Worm (Caenorhabditis elegans): ENCODE data around the gene R155.3.
A peak's percentile ranks its signal among the peaks of the same experiment; 100 is the strongest.

Gene R155.3

DNA sequence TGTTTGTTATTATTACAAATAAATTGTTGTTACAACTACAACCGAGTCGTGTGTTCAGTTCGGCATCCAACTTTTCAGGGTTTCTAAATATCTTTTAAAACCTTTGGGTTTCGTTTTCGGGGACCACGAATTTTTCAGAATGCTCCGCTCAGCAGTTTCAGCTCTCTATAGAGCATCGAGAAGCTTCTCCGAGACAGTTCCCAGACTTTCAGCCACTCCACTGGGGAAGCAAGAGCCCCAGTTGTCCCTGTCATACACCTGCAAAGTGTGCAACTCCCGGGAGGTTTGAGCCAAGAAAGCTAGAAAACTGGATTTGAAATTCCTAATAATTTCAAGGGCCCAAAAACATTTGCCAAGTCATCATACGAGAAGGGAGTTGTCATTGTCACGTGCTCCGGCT, 25.2 kb downstream of the R155.3 start, which contains the start of gene F53A3.7:
F53A3.7 (plus strand) TSS at position 139 of the 400 bp plus-strand sequence.
- TF ChIP-seq swsn-7 (tag; optimal IDR thresholded peaks at IDR 0.05) (peak; percentile 4), nhr-71 (tag; optimal IDR thresholded peaks at IDR 0.05) (no peak), lsy-2 (tag; optimal IDR thresholded peaks at IDR 0.05) (peak in 1 of 2 experiments; percentile 42), efl-3 (GFP tag; optimal IDR thresholded peaks at IDR 0.05) (peak; percentile 1), ama-1 (optimal IDR thresholded peaks at IDR 0.05) (peak; percentile 76), nhr-85 (tag) (peak; percentile 63), efl-1 (optimal IDR thresholded peaks at IDR 0.05) (peak; percentile 8 to 22), efl-1 (GFP tag; optimal IDR thresholded peaks at IDR 0.05 in 1 of 2) (peak in 1 of 2 experiments; percentile 86), elt-2 (tag; optimal IDR thresholded peaks at IDR 0.05) (peak; percentile 3), blmp-1 (tag; optimal IDR thresholded peaks at IDR 0.05) (no peak), nhr-90 (tag; optimal IDR thresholded peaks at IDR 0.05; ENCODE audit: poor library complexity) (peak; percentile 18), mab-9 (GFP tag; IDR thresholded peaks at IDR 0.05) (no peak), egl-27 (tag; optimal IDR thresholded peaks at IDR 0.05) (peak in 1 of 2 experiments; percentile 14)

DNA sequence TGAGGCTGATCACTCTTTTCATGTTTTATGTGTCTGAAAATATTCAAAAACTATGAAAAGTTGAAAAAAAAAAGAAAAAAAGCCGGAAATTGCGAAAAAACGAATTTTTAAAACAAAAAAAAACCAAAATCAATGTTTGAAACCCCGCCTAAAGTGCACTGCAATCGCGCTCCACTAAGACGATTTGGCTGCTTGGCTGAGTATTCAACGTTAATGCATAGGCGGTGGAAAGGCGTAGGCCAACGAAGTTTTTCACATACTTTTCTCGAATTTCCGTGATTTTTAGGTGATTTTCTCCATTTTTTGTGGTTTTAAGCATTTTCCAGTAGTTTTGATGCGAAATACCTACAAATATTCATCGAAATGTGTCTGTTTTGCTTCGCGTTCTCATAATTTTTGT, 26.3 kb downstream of the R155.3 start, which contains the start of the genes polh-1 and rps-22:
polh-1 (minus strand) TSS at position 34 of the 400 bp plus-strand sequence.
rps-22 (plus strand) TSS at position 300 of the 400 bp plus-strand sequence.
- TF ChIP-seq elt-3 (tag; optimal IDR thresholded peaks at IDR 0.05), result peak in 5 of 6 experiments; percentile 75 to 98 (median 87)
- TF ChIP-seq aha-1 (tag; optimal IDR thresholded peaks at IDR 0.05), result peak; percentile 37
- TF ChIP-seq mef-2 (tag; optimal IDR thresholded peaks at IDR 0.05), result peak; percentile 42
- no peak for TF ChIP-seq sup-37 (GFP tag; optimal IDR thresholded peaks at IDR 0.05)
- TF ChIP-seq unc-62 (GFP tag; optimal IDR thresholded peaks at IDR 0.05), result no peak
- TF ChIP-seq nhr-71 (tag; optimal IDR thresholded peaks at IDR 0.05), result peak; percentile 94
- peak; percentile 86 for TF ChIP-seq nhr-90 (tag; optimal IDR thresholded peaks at IDR 0.05; ENCODE audit: poor library complexity)
- TF ChIP-seq nhr-20 (tag; optimal IDR thresholded peaks at IDR 0.05), result peak; percentile 88
- no peak for TF ChIP-seq lir-3 (tag; optimal IDR thresholded peaks at IDR 0.05; ENCODE audit: poor library complexity)
- TF ChIP-seq pax-3 (tag; optimal IDR thresholded peaks at IDR 0.05), result peak; percentile 59
- no peak for TF ChIP-seq ceh-63 (GFP tag; optimal IDR thresholded peaks at IDR 0.05)
- TF ChIP-seq mep-1 (tag; optimal IDR thresholded peaks at IDR 0.05), result peak; percentile 96
- peak; percentile 50 for TF ChIP-seq C04F5.9 (tag; optimal IDR thresholded peaks at IDR 0.05)
- peak; percentile 70 for TF ChIP-seq ceh-88 (GFP tag; IDR thresholded peaks at IDR 0.05)
- TF ChIP-seq dsc-1 (tag; optimal IDR thresholded peaks at IDR 0.05), result peak; percentile 67
- peak; percentile 93 for TF ChIP-seq nhr-85 (tag)
- no peak for TF ChIP-seq egl-13 (tag; optimal IDR thresholded peaks at IDR 0.05)
- TF ChIP-seq lin-13 (GFP tag; optimal IDR thresholded peaks at IDR 0.05), result peak; percentile 97
- peak; percentile 90 for TF ChIP-seq fos-1 (tag; optimal IDR thresholded peaks at IDR 0.05)
- peak; percentile 94 to 97 for TF ChIP-seq lsy-2 (tag; optimal IDR thresholded peaks at IDR 0.05)
- TF ChIP-seq blmp-1 (tag; optimal IDR thresholded peaks at IDR 0.05), result peak; percentile 88
- TF ChIP-seq lin-35 (GFP tag; optimal IDR thresholded peaks at IDR 0.05), result peak; percentile 97 to 100
- no peak for TF ChIP-seq ama-1 (optimal IDR thresholded peaks at IDR 0.05)
- no peak for TF ChIP-seq Y116A8C.19 (tag; optimal IDR thresholded peaks at IDR 0.05; ENCODE audit: borderline replicate concordance)
- TF ChIP-seq tlp-1 (tag; optimal IDR thresholded peaks at IDR 0.05), result no peak
- peak; percentile 8 for TF ChIP-seq C34B4.2 (tag; optimal IDR thresholded peaks at IDR 0.05)
- peak; percentile 71 for TF ChIP-seq snpc-4 (tag; optimal IDR thresholded peaks at IDR 0.05)
- TF ChIP-seq hlh-4 (tag; optimal IDR thresholded peaks at IDR 0.05), result no peak
- TF ChIP-seq hpl-2 (GFP tag; optimal IDR thresholded peaks at IDR 0.05), result peak; percentile 42
- peak; percentile 98 for TF ChIP-seq unc-130 (tag; optimal IDR thresholded peaks at IDR 0.05)
- no peak for TF ChIP-seq alr-1 (tag; optimal IDR thresholded peaks at IDR 0.05; ENCODE audit: borderline replicate concordance)
- no peak for TF ChIP-seq mab-9 (GFP tag; IDR thresholded peaks at IDR 0.05)
- TF ChIP-seq jun-1 (tag; optimal IDR thresholded peaks at IDR 0.05), result peak; percentile 90
- peak; percentile 90 for TF ChIP-seq lin-14 (GFP tag; optimal IDR thresholded peaks at IDR 0.05)
- TF ChIP-seq nhr-76 (tag; optimal IDR thresholded peaks at IDR 0.05), result no peak
- peak; percentile 85 for TF ChIP-seq swsn-7 (tag; optimal IDR thresholded peaks at IDR 0.05)
- TF ChIP-seq nhr-11 (tag; optimal IDR thresholded peaks at IDR 0.05), result peak; percentile 47
- peak; percentile 16 for TF ChIP-seq fkh-4 (tag; optimal IDR thresholded peaks at IDR 0.05; ENCODE audit: borderline replicate concordance)
- peak; percentile 88 to 97 (median 89) for TF ChIP-seq ceh-82 (tag; optimal IDR thresholded peaks at IDR 0.05)
- TF ChIP-seq dpl-1 (GFP tag; optimal IDR thresholded peaks at IDR 0.05), result peak; percentile 98 to 99 (median 98)
- no peak for TF ChIP-seq nhr-28 (tag; optimal IDR thresholded peaks at IDR 0.05)
- TF ChIP-seq nhr-77 (tag; optimal IDR thresholded peaks at IDR 0.05), result peak; percentile 88
- TF ChIP-seq isw-1 (GFP tag; IDR thresholded peaks at IDR 0.05), result peak; percentile 92
- TF ChIP-seq nhr-12 (tag; optimal IDR thresholded peaks at IDR 0.05), result no peak
- peak; percentile 92 for TF ChIP-seq rnt-1 (tag; optimal IDR thresholded peaks at IDR 0.05)
